Fruit fly (Drosophila melanogaster): ENCODE measurements around the gene CG9902.

CG9902 gene

DNA sequence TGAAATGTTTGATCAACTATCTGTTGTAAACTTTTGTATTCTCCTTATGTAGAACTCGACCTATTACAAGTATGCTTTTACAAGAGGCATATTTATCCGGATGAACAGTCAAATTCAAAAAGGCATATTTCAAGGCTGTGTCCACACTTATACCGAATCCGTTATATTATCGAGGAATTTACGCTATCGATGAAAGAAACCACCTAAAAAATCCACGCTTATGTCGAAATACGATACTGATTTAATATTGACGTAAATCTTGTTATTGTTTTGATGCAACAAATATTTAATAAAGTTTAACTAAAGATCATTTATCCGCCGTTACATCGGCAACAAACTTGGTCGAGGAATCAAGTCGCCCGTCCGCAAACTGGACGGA, 40.3 kb upstream of the CG9902 start, which contains the start of gene CG13014:
CG13014 (plus strand) TSS at position 206 of the 379 bp plus-strand sequence.
- no peak for TF ChIP-seq CG8290 (GFP tag; optimal IDR thresholded peaks at IDR 0.05)
- no peak for TF ChIP-seq CG8290 (tag; optimal IDR thresholded peaks at IDR 0.05)
- TF ChIP-seq sna (GFP tag; IDR thresholded peaks at IDR 0.05; ENCODE audit: partially characterized antibody), result peak; percentile 40
- no peak for TF ChIP-seq Sox100B (GFP tag; optimal IDR thresholded peaks at IDR 0.05)
- TF ChIP-seq Vsx1 (GFP tag; optimal IDR thresholded peaks at IDR 0.05), result no peak
- no peak for TF ChIP-seq CG10959 (GFP tag; IDR thresholded peaks at IDR 0.05)
- no peak for TF ChIP-seq Nf-YC (tag; optimal IDR thresholded peaks at IDR 0.05)
- TF ChIP-seq CG2116 (GFP tag; optimal IDR thresholded peaks at IDR 0.05), result peak; percentile 21
- TF ChIP-seq Dp (GFP tag; optimal IDR thresholded peaks at IDR 0.05), result peak; percentile 1
- peak; percentile 17; the same call in 1 of the 3 replicates for TF ChIP-seq Opbp (GFP tag; IDR thresholded peaks at IDR 0.05; ENCODE audit: partially characterized antibody)
- TF ChIP-seq amos (GFP tag; IDR thresholded peaks at IDR 0.05; ENCODE audit: partially characterized antibody), result peak; percentile 56; the same call in 1 of the 2 replicates
- TF ChIP-seq MBD-R2 (GFP tag; IDR thresholded peaks at IDR 0.05), result peak; percentile 28; the same call in 1 of the 2 replicates
- peak; percentile 41 for TF ChIP-seq pzg (GFP tag; optimal IDR thresholded peaks at IDR 0.05)
- peak; percentile 29 for TF ChIP-seq CG1603 (tag; optimal IDR thresholded peaks at IDR 0.05)
- no peak for TF ChIP-seq CHES-1-like (GFP tag; optimal IDR thresholded peaks at IDR 0.05)
- no peak for TF ChIP-seq dmrt11E (tag; optimal IDR thresholded peaks at IDR 0.05)
- peak; percentile 35; the same call in 1 of the 3 replicates for TF ChIP-seq CG16813 (GFP tag; IDR thresholded peaks at IDR 0.05; ENCODE audit: partially characterized antibody)
- no peak for TF ChIP-seq CG10431 (GFP tag; optimal IDR thresholded peaks at IDR 0.05)
- no peak for TF ChIP-seq CG8359 (GFP tag; optimal IDR thresholded peaks at IDR 0.05; ENCODE audit: borderline replicate concordance)
- 0 out of 3 replicates have a peak, but pooled peaks have one; percentile 23 for TF ChIP-seq CG6791 (GFP tag; IDR thresholded peaks at IDR 0.05; ENCODE audit: partially characterized antibody)
- TF ChIP-seq MESR4 (GFP tag; optimal IDR thresholded peaks at IDR 0.05), result peak; percentile 30
- peak; percentile 63 for TF ChIP-seq Dref (GFP tag; IDR thresholded peaks at IDR 0.05)
- no peak for TF ChIP-seq hbn (GFP tag; IDR thresholded peaks at IDR 0.05; ENCODE audit: partially characterized antibody)
- peak; percentile 65 for TF ChIP-seq gfzf (GFP tag; optimal IDR thresholded peaks at IDR 0.05)
- TF ChIP-seq B-H1 (GFP tag; IDR thresholded peaks at IDR 0.05), result no peak
- TF ChIP-seq cg (GFP tag; optimal IDR thresholded peaks at IDR 0.05), result no peak
- TF ChIP-seq Fer1 (GFP tag; optimal IDR thresholded peaks at IDR 0.05), result no peak
- peak; percentile 52 for TF ChIP-seq BEAF-32 (GFP tag; optimal IDR thresholded peaks at IDR 0.05)
- peak; percentile 7 for TF ChIP-seq stwl (tag; optimal IDR thresholded peaks at IDR 0.05)
- TF ChIP-seq Myb (GFP tag; optimal IDR thresholded peaks at IDR 0.05), result peak; percentile 67

DNA sequence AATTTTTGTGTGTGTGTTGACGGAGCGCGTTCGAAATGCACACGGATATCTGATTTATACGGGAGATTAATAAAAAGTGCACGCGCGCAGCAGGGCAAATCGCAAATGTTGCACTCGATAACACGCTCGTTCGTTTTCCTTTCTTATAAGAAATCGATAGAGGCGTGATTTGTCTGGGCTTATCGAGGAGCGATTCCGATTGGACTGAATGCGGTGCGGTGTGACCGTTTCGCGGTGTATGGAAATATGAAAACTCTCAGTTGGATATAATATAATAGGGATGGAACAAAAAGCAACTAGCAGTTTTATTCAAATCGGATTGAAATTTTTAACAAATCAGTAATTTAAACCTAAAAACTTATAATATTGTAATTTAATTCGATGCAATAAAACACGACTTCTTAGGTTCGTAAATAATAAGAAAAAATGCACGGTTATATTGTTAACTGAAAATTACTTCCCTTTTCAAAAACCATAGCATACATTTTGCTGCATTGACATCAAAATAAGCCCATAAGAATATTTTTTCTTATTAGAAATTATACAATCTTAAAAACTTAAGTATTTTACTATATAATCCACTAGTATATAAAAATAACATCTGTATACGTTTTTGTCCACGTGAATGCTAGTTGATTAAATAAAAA, 39.8 kb upstream of the CG9902 start, which contains the start of gene CanA-14F:
CanA-14F (minus strand) TSS at position 152 of the 647 bp plus-strand sequence.
- TF ChIP-seq Ravus (GFP tag; IDR thresholded peaks at IDR 0.05) (no peak), dmrt99B (tag; optimal IDR thresholded peaks at IDR 0.05) (no peak), YL-1 (GFP tag; optimal IDR thresholded peaks at IDR 0.05) (no peak), Myb (GFP tag; optimal IDR thresholded peaks at IDR 0.05) (peak; percentile 66), CG12942 (GFP tag; optimal IDR thresholded peaks at IDR 0.05) (no peak), hb (GFP tag; IDR thresholded peaks at IDR 0.05; ENCODE audit: partially characterized antibody) (peak; percentile 73; the same call in 2 of the 3 replicates), run (tag; optimal IDR thresholded peaks at IDR 0.05) (no peak), CG8290 (GFP tag; optimal IDR thresholded peaks at IDR 0.05) (no peak), CG8290 (tag; optimal IDR thresholded peaks at IDR 0.05) (peak in 1 of 2 experiments; percentile 22), Nf-YC (tag; optimal IDR thresholded peaks at IDR 0.05) (peak; percentile 14), Med (GFP tag) (peak; percentile 69), CG15514 (GFP tag; optimal IDR thresholded peaks at IDR 0.05) (peak; percentile 55), CG4328 (GFP tag; optimal IDR thresholded peaks at IDR 0.05) (no peak), CG14710 (tag; optimal IDR thresholded peaks at IDR 0.05) (peak; percentile 26), CG18262 (tag; optimal IDR thresholded peaks at IDR 0.05) (peak; percentile 2), NfI (GFP tag; optimal IDR thresholded peaks at IDR 0.05) (no peak), Ets97D (GFP tag; optimal IDR thresholded peaks at IDR 0.05) (peak; percentile 9), HLH4C (GFP tag; IDR thresholded peaks at IDR 0.05; ENCODE audit: partially characterized antibody) (peak; percentile 72), CG5245 (GFP tag; optimal IDR thresholded peaks at IDR 0.05) (no peak), insv (GFP tag; optimal IDR thresholded peaks at IDR 0.05) (peak; percentile 78 to 97), CG6791 (GFP tag; IDR thresholded peaks at IDR 0.05; ENCODE audit: partially characterized antibody) (peak; percentile 79), CG17361 (GFP tag; IDR thresholded peaks at IDR 0.05) (0 out of 3 replicates have a peak, but pooled peaks have one; percentile 38)
